Worm (Caenorhabditis elegans) whole organism, L2 larva: ENCODE data around the gene cyn-10.

Experiments used
- alr-1 ChIP-seq: fragments of 150-350 bp; optimal IDR thresholded peaks from 2 replicates; lab custom pipeline; 2014; ENCODE audit warnings: missing biosample characterization, missing genetic modification characterization
- aly-2 ChIP-seq: fragments of 150-350 bp; optimal IDR thresholded peaks from 2 replicates; lab custom pipeline; 2014; ENCODE audit warnings: missing biosample characterization, missing genetic modification characterization
- ama-1 ChIP-seq: fragments of 150-350 bp; optimal IDR thresholded peaks from 2 replicates; lab custom pipeline; 2018; ENCODE audit warnings: inconsistent platforms
- ceh-82 ChIP-seq: fragments of 150-350 bp; optimal IDR thresholded peaks from 2 replicates; lab custom pipeline; 2014; ENCODE audit warnings: missing biosample characterization, missing genetic modification characterization
- elt-1 ChIP-seq: fragments of 150-350 bp; optimal IDR thresholded peaks from 2 replicates; lab custom pipeline; 2014; ENCODE audit warnings: missing biosample characterization, missing genetic modification characterization
- lin-39 ChIP-seq: fragments of 150-350 bp; optimal IDR thresholded peaks from 2 replicates; lab custom pipeline; 2014; ENCODE audit warnings: missing biosample characterization, missing genetic modification reagents, missing genetic modification characterization
- nhr-11 ChIP-seq: fragments of 150-350 bp; optimal IDR thresholded peaks from 2 replicates; lab custom pipeline; 2014; ENCODE audit warnings: missing biosample characterization, missing genetic modification characterization
- nhr-23 ChIP-seq: fragments of 150-350 bp; optimal IDR thresholded peaks from 2 replicates; lab custom pipeline; 2014; ENCODE audit warnings: missing biosample characterization, missing genetic modification reagents, missing genetic modification characterization
- nhr-77 ChIP-seq: fragments of 150-350 bp; optimal IDR thresholded peaks from 2 replicates; lab custom pipeline; 2014; ENCODE audit warnings: missing biosample characterization, missing genetic modification characterization
- peb-1 ChIP-seq: fragments of 150-350 bp; optimal IDR thresholded peaks from 2 replicates; lab custom pipeline; 2014; ENCODE audit warnings: missing biosample characterization, missing genetic modification characterization
- zag-1 ChIP-seq: fragments of 150-350 bp; optimal IDR thresholded peaks from 2 replicates; lab custom pipeline; 2014; ENCODE audit warnings: missing biosample characterization, missing genetic modification characterization

- TF ChIP-seq lin-39 (tag; lab: Kevin White, UChicago) (no peak), nhr-77 (tag; lab: Kevin White, UChicago) (no peak), zag-1 (tag; lab: Kevin White, UChicago) (peak; percentile 86), nhr-11 (tag; lab: Kevin White, UChicago) (no peak), nhr-23 (tag; lab: Kevin White, UChicago) (no peak), ceh-82 (tag; lab: Kevin White, UChicago) (no peak), ama-1 (lab: Kevin White, UChicago) (peak; percentile 46), peb-1 (tag; lab: Kevin White, UChicago) (peak; percentile 14), aly-2 (tag; lab: Kevin White, UChicago) (no peak), alr-1 (tag; lab: Kevin White, UChicago) (no peak), elt-1 (tag; lab: Kevin White, UChicago) (no peak)
These were observed 13.3 kb upstream of the cyn-10 start for ce11 chrII:6926488-6926887.
